Fruit fly (Drosophila melanogaster) whole organism, prepupa: ENCODE data around the gene Larp7.

Experiments
- CG34406 ChIP-seq: fragments of 200-800 bp; sonication (Bioruptor generic); optimal IDR thresholded peaks from 3 replicates; lab custom pipeline; 2016; ENCODE audit warnings: missing biosample characterization, missing genetic modification characterization
- CG6276 ChIP-seq: fragments of 200-800 bp; sonication (Bioruptor generic); optimal IDR thresholded peaks from 2 replicates; lab custom pipeline; 2017; ENCODE audit warnings: missing biosample characterization, mild to moderate bottlenecking, missing genetic modification characterization
- CG6854 ChIP-seq: fragments of 200-800 bp; sonication (Bioruptor generic); optimal IDR thresholded peaks from 2 replicates; lab custom pipeline; 2017; ENCODE audit warnings: missing biosample characterization, mild to moderate bottlenecking, missing genetic modification characterization
- Gug ChIP-seq: fragments of 200-800 bp; sonication (Bioruptor generic); IDR thresholded peaks from 2 replicates; pipeline ENCODE4 v1.3.6; 2022; ENCODE audit warnings: missing biosample characterization, missing genetic modification characterization
- Lpt ChIP-seq: fragments of 200-800 bp; sonication (Bioruptor generic); optimal IDR thresholded peaks from 3 replicates; lab custom pipeline; 2016; ENCODE audit warnings: missing biosample characterization, missing genetic modification characterization

DNA sequence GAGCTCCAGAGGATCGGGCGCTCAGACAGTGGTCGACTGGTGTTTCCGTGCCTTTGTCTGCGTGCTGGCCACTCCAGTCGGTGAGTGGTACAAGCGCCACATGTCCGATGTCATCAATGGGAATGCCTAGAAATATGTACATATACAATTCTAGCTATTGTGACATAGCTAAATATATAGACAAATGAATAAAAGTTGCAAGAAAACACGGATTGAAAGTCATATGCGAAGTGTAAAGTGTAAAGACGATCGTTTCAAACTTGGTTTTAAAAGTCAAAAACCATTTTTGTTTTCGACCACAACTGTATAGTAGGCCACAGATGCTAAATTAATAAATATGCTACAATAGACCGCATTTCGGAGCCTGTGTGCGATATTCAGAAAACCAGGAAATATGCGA, 28.1 kb upstream of the Larp7 start, which contains the start of gene CG15368:
- TF ChIP-seq CG34406 (GFP tag; lab: Kevin White, UChicago), result no peak
- TF ChIP-seq CG6854 (GFP tag; lab: Kevin White, UChicago), result no peak
- no peak for TF ChIP-seq Gug (GFP tag; lab: Robert Waterston, UW)
- no peak for TF ChIP-seq Lpt (GFP tag; lab: Kevin White, UChicago)
- TF ChIP-seq CG6276 (GFP tag; lab: Kevin White, UChicago), result no peak
